Worm (Caenorhabditis elegans) whole organism, L4 larva: Measurements from ENCODE around the gene F01F1.3.

ENCODE experiments used
- F10B5.3 ChIP-seq: sonication (generic microtip); optimal IDR thresholded peaks from 2 replicates; lab custom pipeline; 2016; ENCODE audit warnings: mild to moderate bottlenecking, missing genetic modification characterization, missing compliant biosample characterization
- F26F4.8 ChIP-seq: fragments of 200-800 bp; sonication (Bioruptor generic); conservative IDR thresholded peaks from 2 replicates; pipeline ENCODE4 v1.3.6; 2022; ENCODE audit warnings: missing genetic modification characterization, missing compliant biosample characterization
- T26A8.4 ChIP-seq: fragments of 200-800 bp; sonication (Bioruptor generic); IDR thresholded peaks from 2 replicates; pipeline ENCODE4 v1.3.6; 2022; ENCODE audit warnings: missing genetic modification characterization, missing compliant biosample characterization
- Y75B8A.6 ChIP-seq: fragments of 200-800 bp; sonication (Bioruptor generic); IDR thresholded peaks from 2 replicates; pipeline ENCODE4 v1.3.6; 2022; ENCODE audit warnings: missing genetic modification reagents, missing genetic modification characterization, missing compliant biosample characterization
- ZK546.5 ChIP-seq, 2 experiments: sonication (generic microtip); optimal IDR thresholded peaks; 2 replicates each; lab custom pipeline; 2017; ENCODE audit warnings: missing biosample characterization in 2 of 2, missing genetic modification characterization in 2 of 2
- arid-1 ChIP-seq: fragments of 200-800 bp; sonication (Bioruptor generic); conservative IDR thresholded peaks from 2 replicates; pipeline ENCODE4 v1.3.6; 2022; ENCODE audit warnings: missing genetic modification reagents, missing genetic modification characterization, missing compliant biosample characterization
- attf-4 ChIP-seq: sonication (generic microtip); optimal IDR thresholded peaks from 3 replicates; lab custom pipeline; 2017; ENCODE audit warnings: missing biosample characterization, missing genetic modification characterization
- ceh-28 ChIP-seq: fragments of 150-350 bp; optimal IDR thresholded peaks from 2 replicates; lab custom pipeline; 2014; ENCODE audit warnings: missing biosample characterization, missing genetic modification reagents, missing genetic modification characterization
- ceh-32 ChIP-seq: sonication (generic microtip); optimal IDR thresholded peaks from 2 replicates; lab custom pipeline; 2016; ENCODE audit warnings: mild to moderate bottlenecking, missing genetic modification characterization, missing compliant biosample characterization; ENCODE audit not compliant: poor library complexity
- ceh-44 ChIP-seq: fragments of 200-800 bp; sonication (Bioruptor generic); IDR thresholded peaks from 2 replicates; pipeline ENCODE4 v1.3.6; 2022; ENCODE audit warnings: missing genetic modification reagents, missing genetic modification characterization, missing compliant biosample characterization
- ceh-62 ChIP-seq: sonication (generic microtip); optimal IDR thresholded peaks from 2 replicates; lab custom pipeline; 2017; ENCODE audit warnings: missing biosample characterization, missing genetic modification characterization
- ces-1 ChIP-seq: fragments of 150-350 bp; sonication (generic microtip); optimal IDR thresholded peaks from 4 replicates; lab custom pipeline; 2014; ENCODE audit warnings: missing biosample characterization, missing genetic modification reagents, missing genetic modification characterization
- daf-12 ChIP-seq: fragments of 150-350 bp; optimal IDR thresholded peaks from 2 replicates; lab custom pipeline; 2014; ENCODE audit warnings: missing biosample characterization, missing genetic modification reagents, missing genetic modification characterization
- daf-16 ChIP-seq, 3 experiments: sonication (generic microtip); optimal IDR thresholded peaks; 2 replicates each; lab custom pipeline; 2016 to 2017; ENCODE audit warnings: missing genetic modification characterization in 3 of 3, missing genetic modification reagents in 3 of 3, mild to moderate bottlenecking in 2 of 3, missing compliant biosample characterization in 2 of 3, missing biosample characterization in 1 of 3, moderate library complexity in 1 of 3
- dmd-9 ChIP-seq: fragments of 200-800 bp; sonication (Bioruptor generic); IDR thresholded peaks from 2 replicates; pipeline ENCODE4 v1.3.6; 2022; ENCODE audit warnings: missing genetic modification reagents, missing genetic modification characterization, missing compliant biosample characterization
- dpl-1 ChIP-seq: fragments of 150-350 bp; optimal IDR thresholded peaks from 2 replicates; lab custom pipeline; 2014; ENCODE audit warnings: missing biosample characterization, missing genetic modification reagents, missing genetic modification characterization
- dve-1 ChIP-seq: sonication (generic microtip); optimal IDR thresholded peaks from 2 replicates; lab custom pipeline; 2017; ENCODE audit warnings: antibody characterized with exemption, mild to moderate bottlenecking, missing genetic modification characterization, missing compliant biosample characterization; ENCODE audit not compliant: insufficient read depth
- egl-43 ChIP-seq: fragments of 200-800 bp; sonication (Bioruptor generic); IDR thresholded peaks from 2 replicates; pipeline ENCODE4 v1.3.6; 2022; ENCODE audit warnings: missing genetic modification reagents, missing genetic modification characterization, missing compliant biosample characterization
- fos-1 ChIP-seq: fragments of 150-350 bp; optimal IDR thresholded peaks from 2 replicates; lab custom pipeline; 2014; ENCODE audit warnings: missing biosample characterization, missing genetic modification characterization
- gei-8 ChIP-seq: fragments of 200-800 bp; sonication (Bioruptor generic); optimal IDR thresholded peaks from 2 replicates; lab custom pipeline; 2018; ENCODE audit warnings: mild to moderate bottlenecking, missing genetic modification characterization, missing compliant biosample characterization
- hlh-11 ChIP-seq: fragments of 200-800 bp; sonication (Bioruptor generic); optimal IDR thresholded peaks from 2 replicates; lab custom pipeline; 2018; ENCODE audit warnings: mild to moderate bottlenecking, missing genetic modification characterization, missing compliant biosample characterization
- hlh-30 ChIP-seq: sonication (generic microtip); optimal IDR thresholded peaks from 2 replicates; lab custom pipeline; 2017; ENCODE audit warnings: antibody characterized with exemption, mild to moderate bottlenecking, missing genetic modification characterization, missing compliant biosample characterization; ENCODE audit not compliant: insufficient read depth
- hmg-1.1 ChIP-seq: fragments of 200-800 bp; sonication (Bioruptor generic); IDR thresholded peaks from 2 replicates; pipeline ENCODE4 v1.3.6; 2022; ENCODE audit warnings: missing genetic modification reagents, missing genetic modification characterization, missing compliant biosample characterization
- lim-7 ChIP-seq: fragments of 200-800 bp; sonication (Bioruptor generic); IDR thresholded peaks from 2 replicates; pipeline ENCODE4 v1.3.6; 2022; ENCODE audit warnings: missing genetic modification characterization, missing compliant biosample characterization
- lin-1 ChIP-seq: fragments of 200-800 bp; sonication (Bioruptor generic); IDR thresholded peaks from 2 replicates; pipeline ENCODE4 v1.3.6; 2022; ENCODE audit warnings: missing genetic modification reagents, missing genetic modification characterization, missing compliant biosample characterization
- lin-13 ChIP-seq: fragments of 150-350 bp; optimal IDR thresholded peaks from 2 replicates; lab custom pipeline; 2014; ENCODE audit warnings: missing biosample characterization, missing genetic modification reagents, missing genetic modification characterization
- lin-15B ChIP-seq: fragments of 150-350 bp; sonication (generic microtip); optimal IDR thresholded peaks from 3 replicates; lab custom pipeline; 2014; ENCODE audit warnings: missing biosample characterization, missing genetic modification characterization
- lin-38 ChIP-seq: fragments of 200-800 bp; sonication (Bioruptor generic); IDR thresholded peaks from 2 replicates; pipeline ENCODE4 v1.3.6; 2022; ENCODE audit warnings: missing genetic modification reagents, missing genetic modification characterization, missing compliant biosample characterization
- lin-39 ChIP-seq: fragments of 150-350 bp; optimal IDR thresholded peaks from 2 replicates; lab custom pipeline; 2014; ENCODE audit warnings: missing biosample characterization, missing genetic modification reagents, missing genetic modification characterization
- lir-3 ChIP-seq: sonication (generic microtip); optimal IDR thresholded peaks from 2 replicates; lab custom pipeline; 2016; ENCODE audit warnings: mild to moderate bottlenecking, missing genetic modification characterization, missing compliant biosample characterization
- madf-9 ChIP-seq: fragments of 200-800 bp; sonication (Bioruptor generic); conservative IDR thresholded peaks from 2 replicates; pipeline ENCODE4 v1.3.6; 2022; ENCODE audit warnings: missing genetic modification reagents, missing genetic modification characterization, missing compliant biosample characterization
- mdl-1 ChIP-seq, 2 experiments: fragments of 150-350 bp in 1 of 2; sonication (generic microtip) in 1 of 2; optimal IDR thresholded peaks; 2 replicates each; lab custom pipeline; 2014 to 2017; ENCODE audit warnings: missing biosample characterization in 2 of 2, missing genetic modification characterization in 2 of 2
- mdt-29 ChIP-seq: fragments of 200-800 bp; sonication (Bioruptor generic); IDR thresholded peaks from 2 replicates; pipeline ENCODE4 v1.3.6; 2022; ENCODE audit warnings: missing genetic modification reagents, missing genetic modification characterization, missing compliant biosample characterization
- mes-2 ChIP-seq: sonication (generic microtip); optimal IDR thresholded peaks from 2 replicates; lab custom pipeline; 2016; ENCODE audit warnings: missing genotype, mild to moderate bottlenecking, missing genetic modification characterization, missing compliant biosample characterization; ENCODE audit not compliant: poor library complexity, severe bottlenecking
- mxl-2 ChIP-seq: fragments of 200-800 bp; sonication (Bioruptor generic); conservative IDR thresholded peaks from 2 replicates; pipeline ENCODE4 v1.3.6; 2022; ENCODE audit warnings: missing genetic modification reagents, missing genetic modification characterization, missing compliant biosample characterization
- mxl-3 ChIP-seq: fragments of 200-800 bp; sonication (Bioruptor generic); optimal IDR thresholded peaks from 2 replicates; lab custom pipeline; 2018; ENCODE audit warnings: mild to moderate bottlenecking, missing genetic modification characterization, missing compliant biosample characterization
- nhr-111 ChIP-seq: fragments of 200-800 bp; sonication (Bioruptor generic); optimal IDR thresholded peaks from 2 replicates; lab custom pipeline; 2018; ENCODE audit warnings: mild to moderate bottlenecking, missing genetic modification characterization, missing compliant biosample characterization
- nhr-28 ChIP-seq: fragments of 150-350 bp; optimal IDR thresholded peaks from 2 replicates; lab custom pipeline; 2014; ENCODE audit warnings: missing biosample characterization, missing genetic modification characterization
- nhr-41 ChIP-seq: fragments of 200-800 bp; sonication (Bioruptor generic); IDR thresholded peaks from 2 replicates; pipeline ENCODE4 v1.3.6; 2022; ENCODE audit warnings: missing genetic modification reagents, missing genetic modification characterization, missing compliant biosample characterization
- nhr-6 ChIP-seq: fragments of 150-350 bp; optimal IDR thresholded peaks from 2 replicates; lab custom pipeline; 2014; ENCODE audit warnings: missing biosample characterization, missing genetic modification characterization
- nhr-76 ChIP-seq: fragments of 150-350 bp; optimal IDR thresholded peaks from 2 replicates; lab custom pipeline; 2014; ENCODE audit warnings: missing biosample characterization, missing genetic modification characterization
- php-3 ChIP-seq: fragments of 200-800 bp; sonication (Bioruptor generic); IDR thresholded peaks from 2 replicates; pipeline ENCODE4 v1.3.6; 2022; ENCODE audit warnings: missing genetic modification reagents, missing genetic modification characterization, missing compliant biosample characterization
- rbr-2 ChIP-seq: sonication (generic microtip); optimal IDR thresholded peaks from 2 replicates; lab custom pipeline; 2016; ENCODE audit warnings: missing genotype, missing genetic modification characterization, missing compliant biosample characterization
- saeg-2 ChIP-seq: fragments of 200-800 bp; sonication (Bioruptor generic); IDR thresholded peaks from 2 replicates; pipeline ENCODE4 v1.3.6; 2022; ENCODE audit warnings: missing genetic modification reagents, missing genetic modification characterization, missing compliant biosample characterization
- sdz-12 ChIP-seq: fragments of 200-800 bp; sonication (Bioruptor generic); optimal IDR thresholded peaks from 2 replicates; lab custom pipeline; 2018; ENCODE audit warnings: mild to moderate bottlenecking, missing genetic modification characterization, missing compliant biosample characterization
- spr-3 ChIP-seq: fragments of 200-800 bp; sonication (Bioruptor generic); optimal IDR thresholded peaks from 2 replicates; lab custom pipeline; 2018; ENCODE audit warnings: mild to moderate bottlenecking, missing genetic modification characterization, missing compliant biosample characterization
- unc-39 ChIP-seq: sonication (generic microtip); optimal IDR thresholded peaks from 2 replicates; lab custom pipeline; 2017; ENCODE audit warnings: missing biosample characterization, missing genetic modification characterization
- unc-62 ChIP-seq, 3 experiments: fragments of 150-350 bp in 1 of 3; sonication (generic microtip); optimal IDR thresholded peaks in 2 of 3; peaks in 1 of 3; 1 replicate in 1 of 3; 2 replicates in 2 of 3; lab custom pipeline; 2014 to 2017; ENCODE audit warnings: missing biosample characterization in 3 of 3, missing genetic modification characterization in 3 of 3, missing genetic modification reagents in 3 of 3, missing genotype in 1 of 3
- zip-11 ChIP-seq: fragments of 200-800 bp; sonication (Bioruptor generic); IDR thresholded peaks from 2 replicates; pipeline ENCODE4 v1.3.6; 2022; ENCODE audit warnings: missing genetic modification characterization, missing compliant biosample characterization

Gene F01F1.3

DNA sequence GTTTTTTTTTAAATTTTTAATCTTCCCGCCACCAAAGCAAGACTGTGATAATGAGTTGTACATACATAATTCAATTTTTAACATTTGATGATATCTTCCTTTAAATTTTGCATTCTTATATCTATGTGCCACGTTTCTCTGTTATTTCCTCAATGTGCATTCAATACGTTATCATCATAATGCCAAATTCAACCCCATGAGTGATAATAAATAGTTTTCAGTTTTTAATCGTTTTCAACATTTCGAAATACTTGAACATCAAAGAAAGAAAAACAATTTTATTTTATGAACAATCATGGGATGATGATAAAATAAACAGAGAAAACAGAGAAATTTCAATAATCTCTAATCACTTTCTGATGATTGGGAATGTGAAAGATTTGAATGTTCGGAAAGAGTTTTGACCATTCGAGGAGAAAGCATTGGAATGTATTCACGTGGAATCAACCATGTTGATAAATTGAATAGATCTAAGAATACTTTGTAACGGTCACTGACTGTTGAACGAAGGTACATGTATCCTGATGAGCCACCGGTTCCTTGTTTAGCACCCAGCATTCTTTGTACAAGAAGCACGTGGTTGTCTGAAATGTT lies 45.7 kb downstream of the F01F1.3 start (continued):
- no peak for TF ChIP-seq T26A8.4
- TF ChIP-seq unc-39 (tag; lab: Kevin White, UChicago), result no peak
- peak; percentile 97 for TF ChIP-seq dve-1 (tag; lab: Kevin White, UChicago)
- TF ChIP-seq lin-13 (GFP tag; lab: Kevin White, UChicago), result peak; percentile 58
- no peak for TF ChIP-seq ceh-44 (GFP tag; lab: Robert Waterston, UW)
- TF ChIP-seq mes-2, result peak; percentile 22
- no peak for TF ChIP-seq ZK546.5 (tag; optimal IDR thresholded peaks at IDR 0.05; lab: Kevin White, UChicago)
- no peak for TF ChIP-seq lin-1 (GFP tag; lab: Robert Waterston, UW)
- peak; percentile 64 for TF ChIP-seq nhr-28 (tag; lab: Kevin White, UChicago)
- no peak for TF ChIP-seq sdz-12
- no peak for TF ChIP-seq ces-1 (GFP tag; lab: Kevin White, UChicago)
- no peak for TF ChIP-seq lin-15B (tag; lab: Kevin White, UChicago)
- TF ChIP-seq dpl-1 (GFP tag; lab: Kevin White, UChicago), result no peak
- TF ChIP-seq hlh-30, result peak; percentile 72
- no peak for TF ChIP-seq arid-1 (GFP tag; lab: Robert Waterston, UW)
- TF ChIP-seq nhr-76, result no peak
- TF ChIP-seq lin-39, result no peak
- peak in 1 of 2 experiments; percentile 24 for TF ChIP-seq mdl-1 (tag; optimal IDR thresholded peaks at IDR 0.05; lab: Kevin White, UChicago)
- TF ChIP-seq saeg-2 (GFP tag; lab: Robert Waterston, UW), result no peak
- TF ChIP-seq hmg-1.1 (GFP tag; lab: Robert Waterston, UW), result no peak
- TF ChIP-seq fos-1 (tag; lab: Kevin White, UChicago), result no peak
- TF ChIP-seq mxl-3 (GFP tag; lab: Kevin White, UChicago), result peak; percentile 31
- TF ChIP-seq nhr-41 (GFP tag; lab: Robert Waterston, UW), result no peak
- TF ChIP-seq gei-8 (GFP tag; lab: Kevin White, UChicago), result no peak
- peak; percentile 58 for TF ChIP-seq hlh-11 (tag; lab: Kevin White, UChicago)
- no peak for TF ChIP-seq lim-7 (GFP tag; lab: Robert Waterston, UW)
- peak; percentile 28; the same call in 1 of the 2 replicates for TF ChIP-seq lin-38 (GFP tag; lab: Robert Waterston, UW)
- no peak for TF ChIP-seq ceh-28 (tag; lab: Kevin White, UChicago)
- TF ChIP-seq daf-12 (tag; lab: Kevin White, UChicago), result no peak
- TF ChIP-seq zip-11 (GFP tag; lab: Robert Waterston, UW), result no peak
- no peak for TF ChIP-seq mxl-2 (GFP tag; lab: Robert Waterston, UW)
- TF ChIP-seq daf-16 (GFP tag; optimal IDR thresholded peaks at IDR 0.05; lab: Kevin White, UChicago), result no peak
- peak; percentile 96 for TF ChIP-seq daf-16 (tag; optimal IDR thresholded peaks at IDR 0.05; lab: Kevin White, UChicago)
- TF ChIP-seq nhr-6, result no peak
- peak in 1 of 2 experiments; percentile 84 for TF ChIP-seq unc-62 (GFP tag; optimal IDR thresholded peaks at IDR 0.05 in 1 of 2; lab: Kevin White, UChicago)
- TF ChIP-seq unc-62 (tag; optimal IDR thresholded peaks at IDR 0.05; lab: Kevin White, UChicago), result no peak
- TF ChIP-seq Y75B8A.6, result no peak
- peak; percentile 78 for TF ChIP-seq php-3 (GFP tag; lab: Robert Waterston, UW)
- no peak for TF ChIP-seq F26F4.8 (GFP tag; lab: Robert Waterston, UW)
- no peak for TF ChIP-seq egl-43
- TF ChIP-seq F10B5.3 (tag; lab: Kevin White, UChicago), result no peak
- TF ChIP-seq spr-3 (GFP tag; lab: Kevin White, UChicago), result no peak
- no peak for TF ChIP-seq mdt-29 (GFP tag; lab: Robert Waterston, UW)
- TF ChIP-seq attf-4, result no peak
- TF ChIP-seq ceh-32, result no peak
- TF ChIP-seq madf-9, result no peak
- no peak for TF ChIP-seq dmd-9 (GFP tag; lab: Robert Waterston, UW)
- TF ChIP-seq ceh-62, result no peak
- no peak for TF ChIP-seq nhr-111 (GFP tag; lab: Kevin White, UChicago)
- TF ChIP-seq lir-3 (tag; lab: Kevin White, UChicago), result no peak
- TF ChIP-seq rbr-2 (tag; lab: Kevin White, UChicago), result no peak
